Fruit fly (Drosophila melanogaster): ENCODE data around the gene tefu.

tefu gene

dm6 chr3R:15196134-15197034 lies 45.7 kb downstream of the tefu start, which contains the start of the genes Kpc1 and CG42542 (continued):
- 0 out of 2 replicates have a peak, but pooled peaks have one; percentile 30 for TF ChIP-seq CG14667 (GFP tag; IDR thresholded peaks at IDR 0.05)
- TF ChIP-seq gsb-n (tag; optimal IDR thresholded peaks at IDR 0.05) = peak; percentile 4
- peak; percentile 67 for TF ChIP-seq Chrac-16 (GFP tag; optimal IDR thresholded peaks at IDR 0.05)
- no peak for TF ChIP-seq ham (GFP tag; IDR thresholded peaks at IDR 0.05)
- TF ChIP-seq CG9932 (GFP tag; IDR thresholded peaks at IDR 0.05) = peak; percentile 91
- no peak for TF ChIP-seq CG10565 (GFP tag; optimal IDR thresholded peaks at IDR 0.05)
- peak; percentile 92; the same call in 2 of the 3 replicates for TF ChIP-seq CG34224 (GFP tag; IDR thresholded peaks at IDR 0.05; ENCODE audit: partially characterized antibody)
- TF ChIP-seq CG10959 (GFP tag; IDR thresholded peaks at IDR 0.05) = peak; percentile 54; the same call in 1 of the 2 replicates
- peak; percentile 75 for TF ChIP-seq CG7556 (GFP tag; optimal IDR thresholded peaks at IDR 0.05)
- TF ChIP-seq tio (GFP tag; optimal IDR thresholded peaks at IDR 0.05) = peak; percentile 83
- peak; percentile 46; the same call in 1 of the 2 replicates for TF ChIP-seq ttk (GFP tag; IDR thresholded peaks at IDR 0.05)
- no peak for TF ChIP-seq toy (GFP tag; IDR thresholded peaks at IDR 0.05)
- no peak for TF ChIP-seq zf30C (GFP tag; optimal IDR thresholded peaks at IDR 0.05)
- peak; percentile 20 for TF ChIP-seq CG17186 (GFP tag; optimal IDR thresholded peaks at IDR 0.05)
- peak; percentile 66 for TF ChIP-seq Mad (GFP tag; optimal IDR thresholded peaks at IDR 0.05)
- TF ChIP-seq Nf-YA (GFP tag; IDR thresholded peaks at IDR 0.05) = no peak
- TF ChIP-seq vnd (GFP tag; IDR thresholded peaks at IDR 0.05; ENCODE audit: partially characterized antibody) = peak; percentile 89
- TF ChIP-seq slbo (GFP tag; IDR thresholded peaks at IDR 0.05) = peak; percentile 81
- TF ChIP-seq fd3F (GFP tag; optimal IDR thresholded peaks at IDR 0.05) = peak; percentile 29
- TF ChIP-seq CG13894 (tag; optimal IDR thresholded peaks at IDR 0.05) = no peak
- peak; percentile 62 for TF ChIP-seq Ssrp (tag; optimal IDR thresholded peaks at IDR 0.05)
- TF ChIP-seq HmgD (GFP tag; optimal IDR thresholded peaks at IDR 0.05) = peak; percentile 73
- TF ChIP-seq hbn (GFP tag; IDR thresholded peaks at IDR 0.05; ENCODE audit: partially characterized antibody) = peak; percentile 89
- no peak for TF ChIP-seq CG15479 (GFP tag; optimal IDR thresholded peaks at IDR 0.05)
- TF ChIP-seq Atf-2 (GFP tag; optimal IDR thresholded peaks at IDR 0.05) = peak; percentile 72
- no peak for TF ChIP-seq CG2875 (GFP tag; optimal IDR thresholded peaks at IDR 0.05)
- TF ChIP-seq Atf6 (GFP tag; IDR thresholded peaks at IDR 0.05) = peak; percentile 17; the same call in 1 of the 2 replicates
- TF ChIP-seq CG31224 (GFP tag; IDR thresholded peaks at IDR 0.05) = no peak; the same call in 1 of the 2 replicates
- TF ChIP-seq insv (GFP tag; optimal IDR thresholded peaks at IDR 0.05) = peak in 1 of 2 experiments; percentile 29
- no peak for TF ChIP-seq Tbp (GFP tag; optimal IDR thresholded peaks at IDR 0.05)
- no peak for TF ChIP-seq Elba2 (GFP tag; optimal IDR thresholded peaks at IDR 0.05)
- peak; percentile 77 for TF ChIP-seq jumu (GFP tag; optimal IDR thresholded peaks at IDR 0.05)
- 0 out of 3 replicates have a peak, but pooled peaks have one; percentile 47 for TF ChIP-seq CG2199 (GFP tag; IDR thresholded peaks at IDR 0.05)
- TF ChIP-seq crol (GFP tag; IDR thresholded peaks at IDR 0.05) = no peak
- TF ChIP-seq CG31441 (GFP tag; IDR thresholded peaks at IDR 0.05) = peak; percentile 78
- peak; percentile 86 for TF ChIP-seq CG10321 (GFP tag; IDR thresholded peaks at IDR 0.05)
- TF ChIP-seq dan (GFP tag; IDR thresholded peaks at IDR 0.05) = no peak
- TF ChIP-seq slp2 (GFP tag; optimal IDR thresholded peaks at IDR 0.05) = peak; percentile 67
- peak; percentile 95 for TF ChIP-seq Sry-β (GFP tag; optimal IDR thresholded peaks at IDR 0.05)
- no peak for TF ChIP-seq Doc2 (GFP tag; IDR thresholded peaks at IDR 0.05)
- no peak for TF ChIP-seq Spps (tag; optimal IDR thresholded peaks at IDR 0.05)
- no peak for TF ChIP-seq pan (optimal IDR thresholded peaks at IDR 0.05)
- peak in 1 of 2 experiments; percentile 65 for TF ChIP-seq pan (GFP tag; optimal IDR thresholded peaks at IDR 0.05 in 1 of 2, IDR thresholded peaks at IDR 0.05 in 1 of 2)
- TF ChIP-seq E2f2 (GFP tag; IDR thresholded peaks at IDR 0.05) = peak; percentile 89
- peak; percentile 77 for TF ChIP-seq chn (GFP tag; optimal IDR thresholded peaks at IDR 0.05)
- peak; percentile 59 for TF ChIP-seq CG2116 (GFP tag; optimal IDR thresholded peaks at IDR 0.05)
- no peak for TF ChIP-seq sim (GFP tag; IDR thresholded peaks at IDR 0.05)
- no peak; the same call in 2 of the 3 replicates for TF ChIP-seq gce (GFP tag; IDR thresholded peaks at IDR 0.05)
- peak; percentile 11 for TF ChIP-seq CG1233 (GFP tag; optimal IDR thresholded peaks at IDR 0.05)

All from whole organism, embryonic.